Worm (Caenorhabditis elegans): ENCODE data around the gene ZK154.4.

ce11 chrX:7733571-7733970 is 48.6 kb downstream of the ZK154.4 start:
- TF ChIP-seq nhr-43 (tag; optimal IDR thresholded peaks at IDR 0.05; ENCODE audit: poor library complexity, severe bottlenecking) = no peak
- no peak for TF ChIP-seq aly-2 (tag; optimal IDR thresholded peaks at IDR 0.05)
- TF ChIP-seq nhr-28 (tag; optimal IDR thresholded peaks at IDR 0.05) = no peak
- TF ChIP-seq ceh-9 (tag; optimal IDR thresholded peaks at IDR 0.05) = no peak
- no peak for TF ChIP-seq eor-1 (tag; optimal IDR thresholded peaks at IDR 0.05)
- TF ChIP-seq nhr-77 (tag; optimal IDR thresholded peaks at IDR 0.05) = no peak
- TF ChIP-seq lin-39 (tag; optimal IDR thresholded peaks at IDR 0.05) = no peak
- no peak for TF ChIP-seq ztf-11 (tag; optimal IDR thresholded peaks at IDR 0.05)

Data from whole organism, L3 larva.